Worm (Caenorhabditis elegans): ENCODE measurements around the gene nspd-4.

nspd-4 gene

ce11 chrII:4827734-4828609, 14.4 kb upstream of the nspd-4 start, which contains the start of the genes fbxb-88 and tbck-1:
Gene fbxb-88 (minus strand): TSS chrII:4827884.
Gene tbck-1 (plus strand): TSS chrII:4828559.
- TF ChIP-seq xnd-1 (tag; optimal IDR thresholded peaks at IDR 0.05) (no peak), hmg-1.2 (GFP tag; IDR thresholded peaks at IDR 0.05) (no peak), sptf-2 (GFP tag; optimal IDR thresholded peaks at IDR 0.05) (no peak), ceh-79 (tag; optimal IDR thresholded peaks at IDR 0.05) (no peak), dpl-1 (GFP tag; optimal IDR thresholded peaks at IDR 0.05) (peak; percentile 83), sdz-38 (tag; optimal IDR thresholded peaks at IDR 0.05) (no peak), rcor-1 (GFP tag; IDR thresholded peaks at IDR 0.05) (no peak), ceh-100 (GFP tag; IDR thresholded peaks at IDR 0.05) (no peak), rpc-1 (optimal IDR thresholded peaks at IDR 0.05) (no peak), rpc-1 (tag; optimal IDR thresholded peaks at IDR 0.05) (no peak), F57A8.1 (GFP tag; optimal IDR thresholded peaks at IDR 0.05) (no peak), Y79H2A.3 (GFP tag; conservative IDR thresholded peaks at IDR 0.05) (no peak), nhr-90 (tag; optimal IDR thresholded peaks at IDR 0.05) (no peak), ztf-26 (tag; optimal IDR thresholded peaks at IDR 0.05) (no peak), attf-3 (GFP tag; conservative IDR thresholded peaks at IDR 0.05) (no peak), F37B4.10 (GFP tag; IDR thresholded peaks at IDR 0.05) (no peak), ztf-6 (GFP tag; IDR thresholded peaks at IDR 0.05) (no peak), lin-35 (GFP tag; optimal IDR thresholded peaks at IDR 0.05) (peak; percentile 4 to 88 (median 33)), lsy-27 (tag; optimal IDR thresholded peaks at IDR 0.05; ENCODE audit: borderline replicate concordance, insufficient read depth) (no peak), attf-5 (GFP tag; optimal IDR thresholded peaks at IDR 0.05) (peak; percentile 44), efl-1 (GFP tag; optimal IDR thresholded peaks at IDR 0.05) (peak; percentile 76), ccch-3 (GFP tag; optimal IDR thresholded peaks at IDR 0.05) (no peak), lsl-1 (GFP tag; optimal IDR thresholded peaks at IDR 0.05) (no peak), B0019.2 (GFP tag; conservative IDR thresholded peaks at IDR 0.05) (no peak), B0261.1 (tag; optimal IDR thresholded peaks at IDR 0.05) (no peak), nhr-179 (tag; optimal IDR thresholded peaks at IDR 0.05) (no peak), hmg-20 (GFP tag; IDR thresholded peaks at IDR 0.05) (no peak), ceh-91 (GFP tag; IDR thresholded peaks at IDR 0.05) (no peak), lin-54 (GFP tag; optimal IDR thresholded peaks at IDR 0.05) (peak; percentile 96), attf-6 (GFP tag; IDR thresholded peaks at IDR 0.05) (no peak), F33H1.4 (GFP tag; IDR thresholded peaks at IDR 0.05) (no peak), unc-130 (GFP tag; optimal IDR thresholded peaks at IDR 0.05) (no peak), egl-44 (GFP tag; IDR thresholded peaks at IDR 0.05) (no peak), pbrm-1 (GFP tag; IDR thresholded peaks at IDR 0.05) (no peak), B0336.3 (GFP tag; IDR thresholded peaks at IDR 0.05) (no peak)

DNA sequence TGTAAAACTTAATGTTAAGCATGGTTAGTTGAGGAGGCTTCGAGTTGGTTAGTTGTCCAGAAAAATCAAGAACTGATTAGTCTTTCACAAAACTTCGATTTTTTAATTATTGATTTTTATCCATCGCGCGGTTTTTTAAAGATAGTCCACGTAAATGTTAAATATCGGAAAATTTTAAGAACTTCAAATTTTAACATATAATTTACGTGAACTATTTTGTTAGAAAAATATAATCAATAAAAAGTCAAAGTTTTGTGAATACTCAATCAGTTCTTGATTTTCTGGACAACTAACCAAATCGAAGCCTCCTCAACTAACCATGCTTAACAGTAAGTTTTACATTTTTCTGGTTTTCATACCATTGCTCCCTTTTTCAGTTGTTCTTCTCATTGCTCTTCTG, 7.6 kb upstream of the nspd-4 start, which contains the start of the genes C33F10.11 and C33F10.1:
Gene C33F10.11 (minus strand): TSS at position 101 of the 400 bp plus-strand sequence.
Gene C33F10.1 (plus strand): TSS at position 263 of the 400 bp plus-strand sequence.
- TF ChIP-seq attf-6 (GFP tag; IDR thresholded peaks at IDR 0.05), result no peak
- no peak for TF ChIP-seq snpc-4 (GFP tag; optimal IDR thresholded peaks at IDR 0.05)
- TF ChIP-seq snpc-4 (tag; optimal IDR thresholded peaks at IDR 0.05), result no peak
- TF ChIP-seq snpc-3.4 (tag; optimal IDR thresholded peaks at IDR 0.05), result no peak
